Fruit fly (Drosophila melanogaster) whole organism, embryonic: ENCODE data around the gene CG42671.
A peak's percentile ranks its signal among the peaks of the same experiment; 100 is the strongest.

Source experiments
- Atf6 ChIP-seq: fragments of 200-800 bp; sonication (Bioruptor generic); IDR thresholded peaks from 2 replicates; pipeline ENCODE4 v1.3.6; 2022; ENCODE audit warnings: missing biosample characterization, missing genetic modification characterization
- Awh ChIP-seq: fragments of 200-800 bp; sonication (Bioruptor generic); IDR thresholded peaks from 2 replicates; pipeline ENCODE4, ENCODE4 v1.3.6; 2022; ENCODE audit warnings: missing biosample characterization, missing genetic modification characterization
- B-H1 ChIP-seq: fragments of 200-800 bp; sonication (Bioruptor generic); IDR thresholded peaks from 3 replicates; pipeline ENCODE4 v1.3.6; 2022; ENCODE audit warnings: missing biosample characterization, missing genetic modification characterization
- CG13894 ChIP-seq: fragments of 200-800 bp; sonication (Bioruptor generic); optimal IDR thresholded peaks from 3 replicates; lab custom pipeline; 2018; ENCODE audit warnings: missing biosample characterization, mild to moderate bottlenecking, missing genetic modification characterization, moderate library complexity
- CG14860 ChIP-seq: fragments of 200-800 bp; sonication (Bioruptor generic); IDR thresholded peaks from 3 replicates; pipeline ENCODE4 v1.3.6; 2022; ENCODE audit warnings: missing biosample characterization, missing genetic modification characterization; ENCODE audit not compliant: partially characterized antibody
- CG17829 ChIP-seq: fragments of 200-800 bp; optimal IDR thresholded peaks from 2 replicates; lab custom pipeline; 2019; ENCODE audit warnings: missing biosample characterization, mild to moderate bottlenecking, missing genetic modification characterization, moderate library complexity
- CG2678 ChIP-seq: fragments of 200-800 bp; sonication (Bioruptor generic); optimal IDR thresholded peaks from 3 replicates; lab custom pipeline; 2019; ENCODE audit warnings: missing biosample characterization, mild to moderate bottlenecking, missing genetic modification characterization, moderate library complexity
- CG2875 ChIP-seq: fragments of 200-800 bp; sonication (Bioruptor generic); optimal IDR thresholded peaks from 2 replicates; lab custom pipeline; 2017; ENCODE audit warnings: missing biosample characterization, mild to moderate bottlenecking, missing genetic modification characterization, missing genetic modification reagents
- CG34376 ChIP-seq: fragments of 200-800 bp; sonication (Bioruptor generic); optimal IDR thresholded peaks from 2 replicates; lab custom pipeline; 2018; ENCODE audit warnings: missing biosample characterization, mild to moderate bottlenecking, missing genetic modification characterization
- CG4360 ChIP-seq: fragments of 200-800 bp; sonication (Bioruptor generic); IDR thresholded peaks from 2 replicates; pipeline ENCODE4 v1.3.6; 2022; ENCODE audit warnings: missing biosample characterization, missing genetic modification characterization
- CG6175 ChIP-seq: fragments of 200-800 bp; sonication (Bioruptor generic); IDR thresholded peaks from 3 replicates; pipeline ENCODE4 v1.3.6; 2022; ENCODE audit warnings: missing biosample characterization, missing genetic modification characterization
- CG8290 ChIP-seq, 3 experiments: fragments of 200-800 bp; sonication (Bioruptor generic); optimal IDR thresholded peaks; 2 replicates each; lab custom pipeline; 2016 to 2019; ENCODE audit warnings: missing biosample characterization in 3 of 3, missing genetic modification characterization in 3 of 3, mild to moderate bottlenecking in 2 of 3, moderate library complexity in 1 of 3
- CG8388 ChIP-seq: fragments of 200-800 bp; sonication (Bioruptor generic); optimal IDR thresholded peaks from 2 replicates; lab custom pipeline; 2019; ENCODE audit warnings: missing biosample characterization, mild to moderate bottlenecking, missing genetic modification characterization, moderate library complexity
- Ets65A ChIP-seq: fragments of 200-800 bp; sonication (Bioruptor generic); peaks from one replicate; lab custom pipeline; 2016; ENCODE audit warnings: missing biosample characterization, missing genetic modification characterization
- HLHmδ ChIP-seq: fragments of 200-800 bp; sonication (Bioruptor generic); optimal IDR thresholded peaks from 2 replicates; lab custom pipeline; 2018; ENCODE audit warnings: missing biosample characterization, mild to moderate bottlenecking, missing genetic modification characterization, moderate library complexity
- Hr78 ChIP-seq, 2 experiments: fragments of 200-800 bp in 1 of 2; fragments of >200 bp in 1 of 2; sonication (Bioruptor generic) in 1 of 2; optimal IDR thresholded peaks; 2 replicates each; lab custom pipeline; 2017 to 2019; ENCODE audit warnings: missing biosample characterization in 2 of 2, missing genetic modification characterization in 2 of 2, mild to moderate bottlenecking in 1 of 2, moderate library complexity in 1 of 2
- Med ChIP-seq: fragments of 200-800 bp; sonication (Bioruptor generic); peaks from one replicate; lab custom pipeline; 2016; ENCODE audit warnings: missing biosample characterization, missing genetic modification characterization, mild to moderate bottlenecking, inconsistent platforms, moderate library complexity
- Pdp1 ChIP-seq, 2 experiments: fragments of 200-800 bp; sonication (Bioruptor generic); optimal IDR thresholded peaks; 3 replicates each; lab custom pipeline; 2016; ENCODE audit warnings: missing biosample characterization in 2 of 2, missing genetic modification characterization in 2 of 2, mild to moderate bottlenecking in 1 of 2, moderate library complexity in 1 of 2
- Sox102F ChIP-seq: fragments of 200-800 bp; sonication (Bioruptor generic); optimal IDR thresholded peaks from 2 replicates; lab custom pipeline; 2018; ENCODE audit warnings: missing biosample characterization, mild to moderate bottlenecking, missing genetic modification characterization, moderate library complexity
- Trl ChIP-seq, 3 experiments: fragments of >200 bp in 2 of 3; fragments of 200-800 bp in 1 of 3; sonication (Bioruptor generic) in 1 of 3; optimal IDR thresholded peaks; 2 replicates in 1 of 3; 3 replicates in 2 of 3; lab custom pipeline; 2016 to 2017; ENCODE audit warnings: missing biosample characterization in 1 of 3, missing genetic modification characterization in 1 of 3
- cas ChIP-seq: fragments of 200-800 bp; sonication (Bioruptor generic); IDR thresholded peaks from 2 replicates; pipeline ENCODE4 v1.3.6; 2022; ENCODE audit warnings: missing biosample characterization, missing genetic modification characterization
- chinmo ChIP-seq: fragments of 200-800 bp; sonication (Bioruptor generic); IDR thresholded peaks from 4 replicates; pipeline ENCODE4 v1.3.6; 2022; ENCODE audit warnings: missing biosample characterization, missing genetic modification characterization; ENCODE audit not compliant: partially characterized antibody
- ci ChIP-seq: fragments of 200-800 bp; sonication (Bioruptor generic); IDR thresholded peaks from 3 replicates; pipeline ENCODE4 v1.3.6; 2022; ENCODE audit warnings: missing biosample characterization, missing genetic modification characterization
- crol ChIP-seq: fragments of 200-800 bp; sonication (Bioruptor generic); IDR thresholded peaks from 2 replicates; pipeline ENCODE4 v1.3.6; 2022; ENCODE audit warnings: missing biosample characterization, missing genetic modification characterization
- fd102C ChIP-seq: fragments of 200-800 bp; sonication (Bioruptor generic); optimal IDR thresholded peaks from 2 replicates; lab custom pipeline; 2018; ENCODE audit warnings: missing biosample characterization, mild to moderate bottlenecking, missing genetic modification characterization, moderate library complexity
- gce ChIP-seq: fragments of 200-800 bp; sonication (Bioruptor generic); IDR thresholded peaks from 3 replicates; pipeline ENCODE4 v1.3.6; 2022; ENCODE audit warnings: missing biosample characterization, missing genetic modification characterization
- grn ChIP-seq: fragments of 200-800 bp; sonication (Bioruptor generic); optimal IDR thresholded peaks from 3 replicates; lab custom pipeline; 2017; ENCODE audit warnings: missing biosample characterization, missing genetic modification characterization
- hkb ChIP-seq, 2 experiments: fragments of 200-800 bp in 1 of 2; fragments of >200 bp in 1 of 2; sonication (Bioruptor generic) in 1 of 2; IDR thresholded peaks in 1 of 2; optimal IDR thresholded peaks in 1 of 2; 2 replicates each; pipeline versions ENCODE4 v1.3.6 to Lab custom; 2017 to 2022; ENCODE audit warnings: missing biosample characterization in 1 of 2, missing genetic modification characterization in 1 of 2
- lab ChIP-seq: fragments of 200-800 bp; sonication (Bioruptor generic); optimal IDR thresholded peaks from 3 replicates; lab custom pipeline; 2017; ENCODE audit warnings: missing biosample characterization, missing genetic modification characterization, mild to moderate bottlenecking, moderate library complexity, missing genetic modification reagents
- mirr ChIP-seq: fragments of 200-800 bp; sonication (Bioruptor generic); optimal IDR thresholded peaks from 3 replicates; lab custom pipeline; 2018; ENCODE audit warnings: missing biosample characterization, mild to moderate bottlenecking, missing genetic modification characterization
- pho ChIP-seq: fragments of 200-800 bp; sonication (Bioruptor generic); optimal IDR thresholded peaks from 2 replicates; lab custom pipeline; 2016; ENCODE audit warnings: missing biosample characterization, missing genetic modification characterization
- rib ChIP-seq: fragments of 200-800 bp; sonication (Bioruptor generic); IDR thresholded peaks from 2 replicates; pipeline ENCODE4 v1.3.6; 2022; ENCODE audit warnings: missing biosample characterization, missing genetic modification characterization
- sens ChIP-seq: fragments of 200-800 bp; sonication (Bioruptor generic); peaks from one replicate; lab custom pipeline; 2016; ENCODE audit warnings: missing biosample characterization, missing genetic modification characterization
- sens-2 ChIP-seq: fragments of 200-800 bp; sonication (Bioruptor generic); IDR thresholded peaks from 2 replicates; pipeline ENCODE4 v1.3.6; 2022; ENCODE audit warnings: missing biosample characterization, missing genetic modification characterization
- slbo ChIP-seq: fragments of 200-800 bp; sonication (Bioruptor generic); IDR thresholded peaks from 2 replicates; pipeline ENCODE4 v1.3.6; 2022; ENCODE audit warnings: missing biosample characterization, missing genetic modification characterization
- stc ChIP-seq: fragments of 200-800 bp; sonication (Bioruptor generic); IDR thresholded peaks from 2 replicates; pipeline ENCODE4 v1.3.6; 2022; ENCODE audit warnings: missing biosample characterization, missing genetic modification characterization
- sug ChIP-seq: fragments of 200-800 bp; optimal IDR thresholded peaks from 2 replicates; lab custom pipeline; 2019; ENCODE audit warnings: missing biosample characterization, mild to moderate bottlenecking, missing genetic modification characterization, moderate library complexity
- vvl ChIP-seq: fragments of 200-800 bp; sonication (Bioruptor generic); IDR thresholded peaks from 2 replicates; pipeline ENCODE4 v1.3.6; 2022; ENCODE audit warnings: missing biosample characterization, missing genetic modification characterization
- wek ChIP-seq: fragments of 200-800 bp; sonication (Bioruptor generic); optimal IDR thresholded peaks from 3 replicates; lab custom pipeline; 2018; ENCODE audit warnings: missing biosample characterization, mild to moderate bottlenecking, missing genetic modification characterization, moderate library complexity
- yki ChIP-seq: fragments of >200 bp; optimal IDR thresholded peaks from 3 replicates; lab custom pipeline; 2018
- zf30C ChIP-seq: fragments of 200-800 bp; sonication (Bioruptor generic); optimal IDR thresholded peaks from 3 replicates; lab custom pipeline; 2018; ENCODE audit warnings: missing biosample characterization, mild to moderate bottlenecking, missing genetic modification characterization

CG42671 gene

DNA sequence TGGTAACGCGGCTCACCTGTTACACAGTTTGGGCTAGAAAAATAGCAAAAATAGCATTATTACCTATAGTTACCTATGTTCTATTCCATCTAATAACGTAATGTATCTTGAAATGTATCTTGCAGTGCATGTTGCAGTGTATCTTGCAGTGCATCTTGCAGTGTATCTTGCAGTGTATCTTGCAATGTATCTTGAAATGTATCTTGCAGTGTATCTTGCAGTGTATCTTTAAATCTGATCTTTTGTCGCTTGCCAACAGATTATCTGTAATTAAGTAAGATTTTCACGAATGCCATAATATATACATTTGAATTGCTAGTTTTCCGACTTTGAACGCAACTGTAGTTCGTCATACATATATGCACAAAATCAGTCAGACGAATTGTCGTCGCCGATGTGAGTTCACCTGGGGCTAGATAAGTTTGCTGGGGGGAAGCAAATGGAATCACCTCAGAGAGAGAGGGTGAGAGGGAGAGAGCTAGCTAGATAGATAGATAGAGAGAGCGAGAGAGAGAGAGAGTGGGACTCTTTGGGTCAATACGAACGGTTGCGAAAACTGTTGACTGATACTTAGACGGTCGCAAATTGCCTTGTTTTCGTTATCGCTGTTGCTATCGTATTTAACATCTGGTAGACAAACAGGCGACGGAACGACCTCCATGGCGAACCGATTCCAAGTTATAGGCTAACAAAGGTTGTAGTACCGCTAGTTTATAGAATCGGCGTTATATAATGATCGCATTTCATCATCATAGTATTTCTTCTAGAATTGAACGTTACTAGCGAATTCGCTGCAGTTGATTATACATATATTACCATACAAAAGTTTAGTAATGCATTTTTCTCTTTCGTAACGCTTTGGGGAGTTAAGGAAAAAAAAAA, 28.3 kb downstream of the CG42671 start (continued):
- TF ChIP-seq CG2875 (GFP tag; lab: Kevin White, UChicago) (no peak), ci (peak; percentile 55; the same call in 2 of the 3 replicates), Trl (optimal IDR thresholded peaks at IDR 0.05; lab: Kevin White, UChicago) (peak; percentile 68 to 78), Trl (GFP tag; optimal IDR thresholded peaks at IDR 0.05; lab: Kevin White, UChicago) (no peak), CG8388 (no peak), sens-2 (GFP tag; lab: Robert Waterston, UW) (0 out of 2 replicates have a peak, but pooled peaks have one; percentile 12), crol (GFP tag; lab: Robert Waterston, UW) (peak; percentile 76), sens (GFP tag; lab: Kevin White, UChicago) (peak; percentile 62), Atf6 (peak; percentile 45; the same call in 1 of the 2 replicates), CG8290 (GFP tag; optimal IDR thresholded peaks at IDR 0.05; lab: Kevin White, UChicago) (no peak), CG8290 (tag; optimal IDR thresholded peaks at IDR 0.05; lab: Kevin White, UChicago) (peak in 1 of 2 experiments; percentile 29), Ets65A (peak; percentile 7), CG14860 (GFP tag; lab: Robert Waterston, UW) (no peak), Sox102F (no peak), CG4360 (GFP tag; lab: Robert Waterston, UW) (no peak), slbo (GFP tag; lab: Robert Waterston, UW) (peak; percentile 24; the same call in 1 of the 2 replicates), Hr78 (GFP tag; optimal IDR thresholded peaks at IDR 0.05; lab: Kevin White, UChicago) (peak in 1 of 2 experiments; percentile 37), CG6175 (GFP tag; lab: Robert Waterston, UW) (no peak), Awh (GFP tag; lab: Robert Waterston, UW) (0 out of 2 replicates have a peak, but pooled peaks have one; percentile 35), HLHmδ (GFP tag; lab: Kevin White, UChicago) (no peak), CG2678 (tag; lab: Kevin White, UChicago) (peak; percentile 21), pho (peak; percentile 7), lab (GFP tag; lab: Kevin White, UChicago) (peak; percentile 56), gce (GFP tag; lab: Robert Waterston, UW) (0 out of 3 replicates have a peak, but pooled peaks have one; percentile 14), Med (peak; percentile 92), sug (tag; lab: Kevin White, UChicago) (peak; percentile 93), zf30C (GFP tag; lab: Kevin White, UChicago) (peak; percentile 78), CG13894 (tag; lab: Kevin White, UChicago) (no peak), Pdp1 (GFP tag; optimal IDR thresholded peaks at IDR 0.05; lab: Kevin White, UChicago) (peak in 1 of 2 experiments; percentile 93), mirr (GFP tag; lab: Kevin White, UChicago) (peak; percentile 85), chinmo (GFP tag; lab: Robert Waterston, UW) (0 out of 4 replicates have a peak, but pooled peaks have one; percentile 33), CG34376 (GFP tag; lab: Kevin White, UChicago) (peak; percentile 37), cas (no peak), fd102C (GFP tag; lab: Kevin White, UChicago) (peak; percentile 24), yki (peak; percentile 22), vvl (GFP tag; lab: Robert Waterston, UW) (peak; percentile 9; the same call in 1 of the 2 replicates), grn (GFP tag; lab: Kevin White, UChicago) (peak; percentile 64), rib (GFP tag; lab: Robert Waterston, UW) (peak; percentile 75), stc (GFP tag; lab: Robert Waterston, UW) (0 out of 2 replicates have a peak, but pooled peaks have one; percentile 22), hkb (optimal IDR thresholded peaks at IDR 0.05; lab: Kevin White, UChicago) (no peak), hkb (GFP tag; IDR thresholded peaks at IDR 0.05; lab: Robert Waterston, UW) (peak; percentile 45; the same call in 1 of the 2 replicates), B-H1 (no peak), wek (no peak), CG17829 (tag; lab: Kevin White, UChicago) (no peak)
